Worm (Caenorhabditis elegans) whole organism, late embryonic: ENCODE results near the gene F42A9.17.

Experiments
- ceh-18 ChIP-seq: sonication (generic microtip); optimal IDR thresholded peaks from 2 replicates; lab custom pipeline; 2016; ENCODE audit warnings: missing genetic modification characterization, missing compliant biosample characterization
- ceh-2 ChIP-seq: sonication (generic microtip); optimal IDR thresholded peaks from 2 replicates; lab custom pipeline; 2016; ENCODE audit warnings: missing genotype, missing genetic modification characterization, missing compliant biosample characterization
- nhr-11 ChIP-seq: fragments of 150-350 bp; optimal IDR thresholded peaks from 2 replicates; lab custom pipeline; 2014; ENCODE audit warnings: missing biosample characterization, missing genetic modification characterization
- pag-3 ChIP-seq: sonication (generic microtip); optimal IDR thresholded peaks from 2 replicates; lab custom pipeline; 2016; ENCODE audit warnings: missing compliant biosample characterization, missing genetic modification characterization, borderline replicate concordance

ce11 chrIV:8627328-8627727 lies 15.6 kb upstream of the F42A9.17 start, which contains the start of gene F42A9.11:
- TF ChIP-seq nhr-11 (tag; lab: Kevin White, UChicago) (no peak), ceh-18 (tag; lab: Kevin White, UChicago) (peak; percentile 4), pag-3 (tag; lab: Kevin White, UChicago) (no peak), ceh-2 (tag; lab: Kevin White, UChicago) (no peak)
